Fruit fly (Drosophila melanogaster): ENCODE measurements around the gene CG34116.
A peak's percentile ranks its signal among the peaks of the same experiment; 100 is the strongest.

- TF ChIP-seq brk (GFP tag; optimal IDR thresholded peaks at IDR 0.05) (no peak), pan (optimal IDR thresholded peaks at IDR 0.05) (no peak), GATAd (GFP tag; optimal IDR thresholded peaks at IDR 0.05) (no peak), Vsx2 (GFP tag; optimal IDR thresholded peaks at IDR 0.05; ENCODE audit: partially characterized antibody) (no peak), psq (GFP tag; optimal IDR thresholded peaks at IDR 0.05) (peak; percentile 71), dmrt93B (GFP tag; optimal IDR thresholded peaks at IDR 0.05) (peak; percentile 49), Sp1 (GFP tag; optimal IDR thresholded peaks at IDR 0.05) (peak; percentile 77), Rel (GFP tag; optimal IDR thresholded peaks at IDR 0.05) (peak; percentile 57), Rel (tag; optimal IDR thresholded peaks at IDR 0.05) (peak; percentile 0), Myc (optimal IDR thresholded peaks at IDR 0.05) (peak; percentile 100)
These were observed 14.7 kb downstream of the CG34116 start for dm6 chr3L:19790929-19791687.
